Worm (Caenorhabditis elegans): ENCODE results near the gene clec-179.

- TF ChIP-seq pros-1 (tag; optimal IDR thresholded peaks at IDR 0.05) = no peak
- TF ChIP-seq ceh-14 (tag; optimal IDR thresholded peaks at IDR 0.05) = no peak
- no peak for TF ChIP-seq F13H6.1 (tag; optimal IDR thresholded peaks at IDR 0.05)
- no peak for TF ChIP-seq unc-86 (tag; optimal IDR thresholded peaks at IDR 0.05)
- no peak for TF ChIP-seq pqm-1 (tag; optimal IDR thresholded peaks at IDR 0.05)
- no peak for TF ChIP-seq ama-1 (optimal IDR thresholded peaks at IDR 0.05)
- TF ChIP-seq sdc-2 (tag; optimal IDR thresholded peaks at IDR 0.05) = no peak
- TF ChIP-seq hlh-30 (tag; optimal IDR thresholded peaks at IDR 0.05; ENCODE audit: insufficient read depth) = no peak
- no peak for TF ChIP-seq dmd-4 (tag; optimal IDR thresholded peaks at IDR 0.05; ENCODE audit: borderline replicate concordance)
- no peak for TF ChIP-seq npax-4 (tag; optimal IDR thresholded peaks at IDR 0.05)
- no peak for TF ChIP-seq tbx-7 (tag; optimal IDR thresholded peaks at IDR 0.05)
- TF ChIP-seq nhr-232 (tag; optimal IDR thresholded peaks at IDR 0.05) = no peak
These were observed 37.6 kb upstream of the clec-179 start for ce11 chrIV:7222088-7222487.
